Fruit fly (Drosophila melanogaster) S2 (cell line): Measurements from ENCODE around the gene Tsr1.

Experiments
- CG8478 ChIP-seq: fragments of >200 bp; optimal IDR thresholded peaks from 2 replicates; lab custom pipeline; 2018
- CTCF ChIP-seq, 2 experiments: fragments of >200 bp; optimal IDR thresholded peaks; 2 replicates each; lab custom pipeline; 2018

Gene Tsr1

DNA sequence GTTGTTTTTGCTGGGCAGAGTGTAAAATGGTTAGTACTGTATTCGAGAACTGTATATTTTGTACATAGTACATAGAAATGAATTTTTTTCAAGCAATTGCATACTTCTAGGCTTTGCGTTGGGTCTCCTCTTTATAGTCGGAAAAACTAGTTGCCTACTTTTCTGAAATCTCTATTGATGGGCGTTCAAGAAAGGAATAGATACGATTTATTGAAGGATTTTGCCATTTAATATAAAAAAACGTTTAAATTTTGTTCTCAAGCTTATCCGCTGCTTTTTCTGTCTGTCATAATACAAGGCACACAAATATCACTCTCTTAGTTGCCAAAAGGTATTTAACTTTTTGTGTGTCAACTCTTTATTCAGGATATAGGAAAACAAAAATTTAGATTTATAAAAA, 24.9 kb downstream of the Tsr1 start, which contains the start of gene CG32440:
Gene CG32440, plus strand, starts transcription at position 301 of the 400 bp plus-strand sequence.
- TF ChIP-seq CG8478, result no peak
- no peak for TF ChIP-seq CTCF (optimal IDR thresholded peaks at IDR 0.05; lab: Kevin White, UChicago)

DNA sequence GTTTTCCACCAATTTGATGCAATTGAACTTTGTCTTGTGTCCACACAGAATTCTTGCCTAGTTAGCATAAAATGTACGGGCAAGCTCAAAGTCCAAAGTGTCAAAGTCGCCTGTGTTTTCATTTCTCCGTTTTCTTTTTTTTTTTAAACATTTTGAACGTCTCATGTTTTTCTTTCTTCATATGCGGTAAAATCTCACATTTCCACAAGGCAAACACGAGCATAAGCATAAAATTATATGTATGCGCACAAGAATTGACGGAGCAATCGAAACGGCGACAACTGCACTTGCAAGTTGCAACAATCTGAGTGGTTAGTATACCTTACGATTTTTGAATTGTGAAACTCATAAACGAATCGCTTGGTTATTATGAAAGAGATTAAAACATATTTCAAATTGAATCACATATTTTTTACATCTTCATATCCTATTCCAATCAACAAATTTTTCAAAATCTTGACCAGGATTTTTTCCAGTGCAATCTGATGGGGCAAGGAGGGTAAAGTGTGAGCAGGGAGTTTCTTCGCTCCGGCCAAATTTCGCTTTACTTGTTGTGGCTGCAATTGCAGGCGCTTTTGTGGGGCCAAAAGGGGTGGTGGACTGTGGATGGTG, 29.0 kb downstream of the Tsr1 start:
- TF ChIP-seq CG8478, result no peak
- no peak for TF ChIP-seq CTCF (optimal IDR thresholded peaks at IDR 0.05; lab: Kevin White, UChicago)

- TF ChIP-seq CG8478, result no peak
These were observed 36.2 kb downstream of the Tsr1 start for dm6 chr3L:21371230-21371629.

dm6 chr3L:21380126-21380525, 45.1 kb downstream of the Tsr1 start:
- TF ChIP-seq CTCF (optimal IDR thresholded peaks at IDR 0.05; lab: Kevin White, UChicago) (no peak), CG8478 (no peak)

DNA sequence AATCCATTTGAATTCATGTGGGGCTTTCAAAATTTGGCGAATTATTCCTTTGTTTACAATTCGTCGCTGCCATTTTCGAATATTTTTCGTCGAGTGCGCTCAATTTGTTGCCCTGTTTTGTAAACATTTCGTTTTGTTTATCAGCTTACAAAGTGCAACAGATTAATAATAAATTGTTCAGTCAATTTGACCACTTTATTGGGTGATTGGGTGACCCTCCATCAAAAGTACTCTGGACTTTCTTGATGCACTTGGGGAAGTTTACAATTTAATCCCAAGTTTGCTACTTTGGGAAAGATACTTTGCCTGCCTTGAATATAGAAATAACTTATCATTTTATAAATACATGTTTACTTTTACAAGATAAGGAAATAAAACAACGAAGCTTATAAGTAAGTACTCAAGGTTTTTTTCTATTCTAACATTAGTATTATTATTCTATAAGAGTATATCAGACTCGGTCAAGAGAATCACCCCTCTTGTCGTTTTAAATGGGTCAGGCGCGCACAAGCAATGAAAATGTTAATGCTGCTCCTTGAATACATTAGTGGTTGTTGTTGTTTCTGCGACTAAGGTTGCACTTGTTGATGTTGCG, 45.7 kb downstream of the Tsr1 start:
- TF ChIP-seq CG8478, result no peak
- no peak for TF ChIP-seq CTCF (optimal IDR thresholded peaks at IDR 0.05; lab: Kevin White, UChicago)

dm6 chr3L:21381746-21382145, 46.7 kb downstream of the Tsr1 start:
- TF ChIP-seq CG8478, result no peak
- TF ChIP-seq CTCF (optimal IDR thresholded peaks at IDR 0.05; lab: Kevin White, UChicago), result no peak

dm6 chr3L:21382158-21382610, 47.2 kb downstream of the Tsr1 start, which contains the start of gene rgn:
TSS of gene rgn (plus strand) at chr3L:21382501.
- TF ChIP-seq CG8478 (no peak), CTCF (optimal IDR thresholded peaks at IDR 0.05; lab: Kevin White, UChicago) (no peak)

dm6 chr3L:21383440-21383839, 48.4 kb downstream of the Tsr1 start:
- TF ChIP-seq CG8478 (no peak), CTCF (optimal IDR thresholded peaks at IDR 0.05; lab: Kevin White, UChicago) (no peak)

dm6 chr3L:21385699-21386098, 50.7 kb downstream of the Tsr1 start:
- TF ChIP-seq CG8478 (no peak), CTCF (optimal IDR thresholded peaks at IDR 0.05; lab: Kevin White, UChicago) (no peak)

- no peak for TF ChIP-seq CG8478
- TF ChIP-seq CTCF (optimal IDR thresholded peaks at IDR 0.05; lab: Kevin White, UChicago), result no peak
These were observed 51.9 kb downstream of the Tsr1 start for dm6 chr3L:21386917-21387316.
